Worm (Caenorhabditis elegans) whole organism, mixed stage, embryonic: ENCODE results near the gene degl-2.

Source experiments
- nhr-237 ChIP-seq: fragments of 150-350 bp; optimal IDR thresholded peaks from 2 replicates; lab custom pipeline; 2014; ENCODE audit warnings: missing biosample characterization, missing genetic modification characterization
- nhr-28 ChIP-seq: fragments of 150-350 bp; optimal IDR thresholded peaks from 2 replicates; lab custom pipeline; 2014; ENCODE audit warnings: missing biosample characterization, missing genetic modification characterization

DNA sequence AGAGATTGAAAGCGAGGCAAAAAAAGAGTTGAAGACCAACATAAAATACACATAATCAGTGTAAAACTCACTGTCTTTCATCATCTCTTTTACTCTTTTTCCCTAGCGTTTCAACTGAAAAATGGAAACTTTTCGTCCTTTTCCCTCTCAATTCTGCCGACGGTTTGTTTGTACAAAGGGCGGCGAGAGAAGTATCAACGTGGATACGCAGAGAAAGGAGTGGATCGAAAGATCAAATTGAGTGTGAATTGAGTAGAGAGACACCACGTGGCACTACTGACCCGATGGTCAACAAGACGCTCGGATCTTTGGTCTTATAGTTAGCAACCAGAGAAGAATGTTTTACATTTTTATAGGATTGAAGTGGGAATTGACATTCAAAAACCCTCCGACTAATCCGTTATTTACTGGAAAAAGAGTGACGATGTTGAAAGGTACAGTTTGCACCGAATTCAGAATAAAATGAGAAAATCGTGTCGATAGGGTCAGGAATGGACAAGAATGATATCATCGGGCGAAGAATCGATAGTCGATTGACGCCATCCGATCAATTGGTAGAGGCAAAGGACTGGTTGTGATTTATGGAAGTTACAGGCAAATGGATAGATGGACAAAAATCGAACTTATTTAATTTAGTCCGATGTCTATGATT lies 27.8 kb downstream of the degl-2 start:
- TF ChIP-seq nhr-28 (tag; lab: Kevin White, UChicago) (no peak), nhr-237 (tag; lab: Kevin White, UChicago) (no peak)
